Fruit fly (Drosophila melanogaster) whole organism, embryonic: Measurements from ENCODE around the gene Eig71Ej.

Source experiments
- Antp ChIP-seq: fragments of 200-800 bp; sonication (Bioruptor generic); optimal IDR thresholded peaks from 3 replicates; lab custom pipeline; 2016; ENCODE audit warnings: missing biosample characterization, missing genetic modification characterization
- BEAF-32 ChIP-seq: fragments of 200-800 bp; sonication (Bioruptor generic); optimal IDR thresholded peaks from 3 replicates; lab custom pipeline; 2017; ENCODE audit warnings: missing biosample characterization, missing genetic modification characterization, mild to moderate bottlenecking, moderate library complexity, missing genetic modification reagents
- Blimp-1 ChIP-seq: fragments of 200-800 bp; sonication (Bioruptor generic); optimal IDR thresholded peaks from 3 replicates; lab custom pipeline; 2018; ENCODE audit warnings: missing biosample characterization, missing genetic modification characterization, mild to moderate bottlenecking, moderate library complexity, missing genetic modification reagents
- CG10431 ChIP-seq: fragments of 200-800 bp; sonication (Bioruptor generic); optimal IDR thresholded peaks from 3 replicates; lab custom pipeline; 2018; ENCODE audit warnings: missing biosample characterization, mild to moderate bottlenecking, missing genetic modification characterization
- CG10543 ChIP-seq: fragments of 200-800 bp; sonication (Bioruptor generic); optimal IDR thresholded peaks from 3 replicates; lab custom pipeline; 2017; ENCODE audit warnings: missing biosample characterization, mild to moderate bottlenecking, missing genetic modification characterization, moderate library complexity
- CG10654 ChIP-seq: fragments of 200-800 bp; sonication (Bioruptor generic); optimal IDR thresholded peaks from 2 replicates; lab custom pipeline; 2016; ENCODE audit warnings: missing biosample characterization, missing genetic modification characterization
- CG12219 ChIP-seq: fragments of 200-800 bp; sonication (Bioruptor generic); optimal IDR thresholded peaks from 3 replicates; lab custom pipeline; 2018; ENCODE audit warnings: missing biosample characterization, mild to moderate bottlenecking, missing genetic modification characterization
- CG15601 ChIP-seq: fragments of 200-800 bp; sonication (Bioruptor generic); optimal IDR thresholded peaks from 3 replicates; lab custom pipeline; 2019; ENCODE audit warnings: missing biosample characterization, mild to moderate bottlenecking, missing genetic modification characterization, moderate library complexity
- CG1603 ChIP-seq: fragments of 200-800 bp; sonication (Bioruptor generic); optimal IDR thresholded peaks from 2 replicates; lab custom pipeline; 2019; ENCODE audit warnings: missing biosample characterization, mild to moderate bottlenecking, missing genetic modification characterization, moderate library complexity
- CG16813 ChIP-seq: fragments of 200-800 bp; sonication (Bioruptor generic); IDR thresholded peaks from 3 replicates; pipeline ENCODE4 v1.3.6; 2022; ENCODE audit warnings: missing biosample characterization, missing genetic modification characterization; ENCODE audit not compliant: partially characterized antibody
- CG17359 ChIP-seq: fragments of 200-800 bp; sonication (Bioruptor generic); optimal IDR thresholded peaks from 3 replicates; lab custom pipeline; 2018; ENCODE audit warnings: missing biosample characterization, mild to moderate bottlenecking, missing genetic modification characterization, moderate library complexity
- CG17385 ChIP-seq: fragments of 200-800 bp; sonication (Bioruptor generic); optimal IDR thresholded peaks from 3 replicates; lab custom pipeline; 2018; ENCODE audit warnings: missing biosample characterization, mild to moderate bottlenecking, missing genetic modification characterization
- CG2199 ChIP-seq: fragments of 200-800 bp; sonication (Bioruptor generic); IDR thresholded peaks from 3 replicates; pipeline ENCODE4 v1.3.6; 2022; ENCODE audit warnings: missing biosample characterization, missing genetic modification characterization
- CG2202 ChIP-seq: fragments of 200-800 bp; sonication (Bioruptor generic); optimal IDR thresholded peaks from 2 replicates; lab custom pipeline; 2018; ENCODE audit warnings: missing biosample characterization, mild to moderate bottlenecking, missing genetic modification characterization
- CG33557 ChIP-seq: fragments of 200-800 bp; sonication (Bioruptor generic); optimal IDR thresholded peaks from 2 replicates; lab custom pipeline; 2019; ENCODE audit warnings: missing biosample characterization, mild to moderate bottlenecking, missing genetic modification characterization, moderate library complexity
- CG3407 ChIP-seq: fragments of 200-800 bp; sonication (Bioruptor generic); optimal IDR thresholded peaks from 2 replicates; lab custom pipeline; 2018; ENCODE audit warnings: missing biosample characterization, mild to moderate bottlenecking, missing genetic modification characterization
- CG6765 ChIP-seq: fragments of 200-800 bp; sonication (Bioruptor generic); optimal IDR thresholded peaks from 3 replicates; lab custom pipeline; 2017; ENCODE audit warnings: missing biosample characterization, mild to moderate bottlenecking, missing genetic modification characterization
- CG6813 ChIP-seq: fragments of 200-800 bp; sonication (Bioruptor generic); optimal IDR thresholded peaks from 2 replicates; lab custom pipeline; 2017; ENCODE audit warnings: missing biosample characterization, missing genetic modification characterization, mild to moderate bottlenecking, moderate library complexity, missing genetic modification reagents
- CG8281 ChIP-seq: fragments of 200-800 bp; sonication (Bioruptor generic); optimal IDR thresholded peaks from 2 replicates; lab custom pipeline; 2018; ENCODE audit warnings: missing biosample characterization, mild to moderate bottlenecking, missing genetic modification characterization, moderate library complexity
- CG9215 ChIP-seq: fragments of 200-800 bp; sonication (Bioruptor generic); IDR thresholded peaks from 2 replicates; pipeline ENCODE4 v1.3.6; 2022; ENCODE audit warnings: missing biosample characterization, missing genetic modification characterization
- CG9727 ChIP-seq: fragments of 200-800 bp; sonication (Bioruptor generic); optimal IDR thresholded peaks from 3 replicates; lab custom pipeline; 2017; ENCODE audit warnings: missing biosample characterization, mild to moderate bottlenecking, missing genetic modification characterization
- D ChIP-seq, 2 experiments: fragments of 200-800 bp in 1 of 2; fragments of >200 bp in 1 of 2; sonication (Bioruptor generic) in 1 of 2; optimal IDR thresholded peaks; 2 replicates in 1 of 2; 3 replicates in 1 of 2; lab custom pipeline; 2017; ENCODE audit warnings: mild to moderate bottlenecking in 1 of 2, missing biosample characterization in 1 of 2, missing genetic modification characterization in 1 of 2, missing genetic modification reagents in 1 of 2
- Dip3 ChIP-seq: fragments of 200-800 bp; sonication (Bioruptor generic); optimal IDR thresholded peaks from 3 replicates; lab custom pipeline; 2016; ENCODE audit warnings: missing biosample characterization, missing genetic modification characterization
- HLHmδ ChIP-seq: fragments of 200-800 bp; sonication (Bioruptor generic); optimal IDR thresholded peaks from 2 replicates; lab custom pipeline; 2018; ENCODE audit warnings: missing biosample characterization, mild to moderate bottlenecking, missing genetic modification characterization, moderate library complexity
- Hmx ChIP-seq: fragments of 200-800 bp; sonication (Bioruptor generic); optimal IDR thresholded peaks from 2 replicates; lab custom pipeline; 2016; ENCODE audit warnings: missing biosample characterization, missing genetic modification characterization
- Kr ChIP-seq: fragments of 200-800 bp; sonication (Bioruptor generic); optimal IDR thresholded peaks from 2 replicates; lab custom pipeline; 2017; ENCODE audit warnings: missing biosample characterization, mild to moderate bottlenecking, missing genetic modification characterization
- Med ChIP-seq: fragments of 200-800 bp; sonication (Bioruptor generic); peaks from one replicate; lab custom pipeline; 2016; ENCODE audit warnings: missing biosample characterization, missing genetic modification characterization, mild to moderate bottlenecking, inconsistent platforms, moderate library complexity
- Nf-YC ChIP-seq: fragments of 200-800 bp; optimal IDR thresholded peaks from 3 replicates; lab custom pipeline; 2019; ENCODE audit warnings: missing biosample characterization, mild to moderate bottlenecking, missing genetic modification characterization, moderate library complexity
- Poxn ChIP-seq: fragments of 200-800 bp; sonication (Bioruptor generic); IDR thresholded peaks from 2 replicates; pipeline ENCODE4 v1.3.6; 2022; ENCODE audit warnings: missing biosample characterization, missing genetic modification characterization
- Rx ChIP-seq: fragments of 200-800 bp; sonication (Bioruptor generic); IDR thresholded peaks from 2 replicates; pipeline ENCODE4 v1.3.6; 2022; ENCODE audit warnings: missing biosample characterization, missing genetic modification characterization
- Sox100B ChIP-seq: fragments of 200-800 bp; sonication (Bioruptor generic); optimal IDR thresholded peaks from 3 replicates; lab custom pipeline; 2018; ENCODE audit warnings: missing biosample characterization, mild to moderate bottlenecking, missing genetic modification characterization
- ab ChIP-seq: fragments of 200-800 bp; sonication (Bioruptor generic); optimal IDR thresholded peaks from 2 replicates; lab custom pipeline; 2016; ENCODE audit warnings: missing biosample characterization, missing genetic modification characterization
- chm ChIP-seq: fragments of 200-800 bp; sonication (Bioruptor generic); IDR thresholded peaks from 2 replicates; pipeline ENCODE4 v1.3.6; 2022; ENCODE audit warnings: missing biosample characterization, missing genetic modification characterization
- eve ChIP-seq, 2 experiments: fragments of >200 bp; optimal IDR thresholded peaks; 2 replicates each; lab custom pipeline; 2017; ENCODE audit warnings: missing biosample characterization in 2 of 2, missing genetic modification characterization in 2 of 2
- fd64A ChIP-seq: fragments of 200-800 bp; sonication (Bioruptor generic); optimal IDR thresholded peaks from 3 replicates; lab custom pipeline; 2018; ENCODE audit warnings: missing biosample characterization, mild to moderate bottlenecking, missing genetic modification characterization
- hbn ChIP-seq: fragments of 200-800 bp; sonication (Bioruptor generic); IDR thresholded peaks from 2 replicates; pipeline ENCODE4 v1.3.6; 2022; ENCODE audit warnings: missing biosample characterization, missing genetic modification characterization; ENCODE audit not compliant: partially characterized antibody
- kni ChIP-seq: fragments of 200-800 bp; sonication (Bioruptor generic); optimal IDR thresholded peaks from 3 replicates; lab custom pipeline; 2017; ENCODE audit warnings: mild to moderate bottlenecking, missing biosample characterization, missing genetic modification reagents, missing genetic modification characterization
- lab ChIP-seq: fragments of 200-800 bp; sonication (Bioruptor generic); optimal IDR thresholded peaks from 3 replicates; lab custom pipeline; 2017; ENCODE audit warnings: missing biosample characterization, missing genetic modification characterization, mild to moderate bottlenecking, moderate library complexity, missing genetic modification reagents
- lov ChIP-seq, 2 experiments: fragments of 200-800 bp in 1 of 2; fragments of >200 bp in 1 of 2; sonication (Bioruptor generic) in 1 of 2; IDR thresholded peaks in 1 of 2; optimal IDR thresholded peaks in 1 of 2; 2 replicates in 1 of 2; 3 replicates in 1 of 2; pipeline versions ENCODE4 v1.3.6 to Lab custom; 2017 to 2022; ENCODE audit warnings: missing biosample characterization in 1 of 2, missing genetic modification characterization in 1 of 2
- oc ChIP-seq: fragments of 200-800 bp; sonication (Bioruptor generic); optimal IDR thresholded peaks from 2 replicates; lab custom pipeline; 2018; ENCODE audit warnings: missing biosample characterization, mild to moderate bottlenecking, missing genetic modification characterization, moderate library complexity
- onecut ChIP-seq: fragments of 200-800 bp; sonication (Bioruptor generic); IDR thresholded peaks from 2 replicates; pipeline ENCODE4 v1.3.6; 2022; ENCODE audit warnings: missing biosample characterization, missing genetic modification characterization
- pan ChIP-seq, 4 experiments: fragments of >200 bp in 3 of 4; fragments of 200-800 bp in 1 of 4; sonication (Bioruptor generic) in 1 of 4; optimal IDR thresholded peaks in 3 of 4; IDR thresholded peaks in 1 of 4; 2 replicates each; pipeline versions ENCODE4 v1.3.6 to Lab custom; 2017 to 2022; ENCODE audit warnings: missing biosample characterization in 2 of 4, missing genetic modification characterization in 2 of 4, mixed read lengths in 1 of 4
- ro ChIP-seq: fragments of 200-800 bp; sonication (Bioruptor generic); IDR thresholded peaks from 2 replicates; pipeline ENCODE4 v1.3.6; 2022; ENCODE audit warnings: missing biosample characterization, missing genetic modification characterization
- sens ChIP-seq: fragments of 200-800 bp; sonication (Bioruptor generic); peaks from one replicate; lab custom pipeline; 2016; ENCODE audit warnings: missing biosample characterization, missing genetic modification characterization
- toy ChIP-seq: fragments of 200-800 bp; sonication (Bioruptor generic); IDR thresholded peaks from 2 replicates; pipeline ENCODE4 v1.3.6; 2022; ENCODE audit warnings: missing biosample characterization, missing genetic modification characterization
- vvl ChIP-seq: fragments of 200-800 bp; sonication (Bioruptor generic); IDR thresholded peaks from 2 replicates; pipeline ENCODE4 v1.3.6; 2022; ENCODE audit warnings: missing biosample characterization, missing genetic modification characterization
- zfh1 ChIP-seq: fragments of 200-800 bp; sonication (Bioruptor generic); IDR thresholded peaks from 3 replicates; pipeline ENCODE4 v1.3.6; 2022; ENCODE audit warnings: missing biosample characterization, missing genetic modification characterization

Eig71Ej gene

dm6 chr3L:15708158-15708557 lies 47.3 kb upstream of the Eig71Ej start (continued):
- TF ChIP-seq lov (optimal IDR thresholded peaks at IDR 0.05; lab: Kevin White, UChicago) (no peak), lov (GFP tag; IDR thresholded peaks at IDR 0.05; lab: Robert Waterston, UW) (0 out of 3 replicates have a peak, but pooled peaks have one; percentile 55), CG1603 (tag; lab: Kevin White, UChicago) (no peak), zfh1 (GFP tag; lab: Robert Waterston, UW) (0 out of 3 replicates have a peak, but pooled peaks have one; percentile 48), Nf-YC (tag; lab: Kevin White, UChicago) (no peak), CG2199 (no peak), Antp (GFP tag; lab: Kevin White, UChicago) (no peak), Dip3 (GFP tag; lab: Kevin White, UChicago) (no peak), CG10654 (no peak)

- TF ChIP-seq ro (GFP tag; lab: Robert Waterston, UW) (no peak), CG9727 (GFP tag; lab: Kevin White, UChicago) (peak; percentile 1), Blimp-1 (GFP tag; lab: Kevin White, UChicago) (peak; percentile 72), CG2202 (tag; lab: Kevin White, UChicago) (peak; percentile 25), chm (GFP tag; lab: Robert Waterston, UW) (peak; percentile 60; the same call in 1 of the 2 replicates), CG6765 (GFP tag; lab: Kevin White, UChicago) (no peak), CG33557 (peak; percentile 53), oc (peak; percentile 28), vvl (GFP tag; lab: Robert Waterston, UW) (peak; percentile 41), Med (peak; percentile 69), pan (optimal IDR thresholded peaks at IDR 0.05; lab: Kevin White, UChicago) (no peak), pan (GFP tag; optimal IDR thresholded peaks at IDR 0.05 in 1 of 2, IDR thresholded peaks at IDR 0.05 in 1 of 2) (peak in 1 of 2 experiments; percentile 29), onecut (GFP tag; lab: Robert Waterston, UW) (peak; percentile 40; the same call in 1 of the 2 replicates), Kr (GFP tag; lab: Kevin White, UChicago) (peak; percentile 2), fd64A (GFP tag; lab: Kevin White, UChicago) (peak; percentile 28), toy (GFP tag; lab: Robert Waterston, UW) (no peak), lab (GFP tag; lab: Kevin White, UChicago) (peak; percentile 68), CG9215 (GFP tag; lab: Robert Waterston, UW) (no peak), BEAF-32 (GFP tag; lab: Kevin White, UChicago) (no peak), hbn (no peak), Poxn (GFP tag; lab: Robert Waterston, UW) (no peak), CG8281 (tag; lab: Kevin White, UChicago) (peak; percentile 68), CG15601 (peak; percentile 47), CG10431 (GFP tag; lab: Kevin White, UChicago) (peak; percentile 54), CG16813 (no peak), CG12219 (GFP tag; lab: Kevin White, UChicago) (peak; percentile 33), ab (GFP tag; lab: Kevin White, UChicago) (no peak), Rx (no peak), CG10654 (no peak), kni (peak; percentile 82), HLHmδ (GFP tag; lab: Kevin White, UChicago) (peak; percentile 20), Sox100B (peak; percentile 42), CG17359 (peak; percentile 15), D (optimal IDR thresholded peaks at IDR 0.05; lab: Kevin White, UChicago) (no peak), D (GFP tag; optimal IDR thresholded peaks at IDR 0.05; lab: Kevin White, UChicago) (peak; percentile 4), CG17385 (GFP tag; lab: Kevin White, UChicago) (no peak), eve (GFP tag; optimal IDR thresholded peaks at IDR 0.05; lab: Kevin White, UChicago) (peak in 1 of 2 experiments; percentile 38), CG10543 (GFP tag; lab: Kevin White, UChicago) (peak; percentile 34), Hmx (GFP tag; lab: Kevin White, UChicago) (no peak), CG3407 (GFP tag; lab: Kevin White, UChicago) (peak; percentile 45), sens (peak; percentile 80), CG6813 (GFP tag; lab: Kevin White, UChicago) (peak; percentile 21)
These were observed 45.4 kb upstream of the Eig71Ej start for dm6 chr3L:15706199-15706598.
